Worm (Caenorhabditis elegans): ENCODE data around the gene C05E11.3.

The C05E11.3 gene

DNA sequence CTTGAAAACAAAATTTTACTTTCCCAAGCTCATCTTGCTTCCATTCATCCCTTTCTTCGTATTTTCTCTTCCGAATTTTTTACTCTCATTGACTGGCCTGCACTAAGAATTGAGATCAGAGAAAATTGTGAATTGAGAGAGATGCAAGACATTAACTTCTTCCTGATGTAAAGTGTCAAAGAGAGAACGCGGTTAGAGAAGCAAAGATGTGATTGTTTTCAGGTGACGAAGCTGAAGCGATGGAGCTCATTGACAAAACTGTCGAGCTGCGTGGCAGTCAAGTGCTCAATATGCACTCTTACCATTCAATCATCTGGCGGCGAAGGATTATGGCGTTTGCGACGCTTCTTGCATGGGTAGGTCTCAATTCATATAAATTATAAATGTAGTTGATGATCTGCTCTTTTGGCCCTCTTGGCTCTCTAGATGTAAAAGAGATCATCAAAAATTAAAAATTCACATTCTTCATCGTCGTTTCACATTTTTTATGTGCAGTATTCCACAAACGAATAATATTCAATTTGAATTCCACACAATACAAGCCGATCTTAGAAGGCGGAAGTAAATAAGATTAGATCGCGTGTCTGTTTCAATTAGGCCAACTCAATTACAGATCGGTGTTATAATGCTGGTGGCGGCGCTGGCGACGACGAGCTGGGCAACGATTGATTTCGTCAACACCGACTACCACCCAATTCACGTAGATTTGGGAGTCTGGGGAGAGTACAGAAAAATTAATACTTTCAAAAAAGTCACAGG lies 51.0 kb downstream of the C05E11.3 start (continued):
- TF ChIP-seq snu-23 (GFP tag; optimal IDR thresholded peaks at IDR 0.05) (peak; percentile 2), lin-14 (GFP tag; optimal IDR thresholded peaks at IDR 0.05) (peak; percentile 32), nhr-76 (tag; optimal IDR thresholded peaks at IDR 0.05) (no peak), xbp-1 (tag; optimal IDR thresholded peaks at IDR 0.05) (no peak), ceh-8 (GFP tag; optimal IDR thresholded peaks at IDR 0.05) (no peak), unc-30 (tag; optimal IDR thresholded peaks at IDR 0.05) (no peak), swsn-7 (tag; optimal IDR thresholded peaks at IDR 0.05) (no peak), aly-2 (tag; optimal IDR thresholded peaks at IDR 0.05) (no peak), pag-3 (tag; optimal IDR thresholded peaks at IDR 0.05; ENCODE audit: borderline replicate concordance, insufficient read depth) (no peak), lin-15B (tag; optimal IDR thresholded peaks at IDR 0.05) (no peak), rnt-1 (tag; optimal IDR thresholded peaks at IDR 0.05) (peak; percentile 55), grh-1 (GFP tag; IDR thresholded peaks at IDR 0.05) (no peak), ets-5 (GFP tag; IDR thresholded peaks at IDR 0.05) (no peak), lin-13 (GFP tag; optimal IDR thresholded peaks at IDR 0.05) (no peak), egl-13 (tag; optimal IDR thresholded peaks at IDR 0.05) (peak; percentile 20), hlh-4 (tag; optimal IDR thresholded peaks at IDR 0.05) (no peak), ces-1 (GFP tag; optimal IDR thresholded peaks at IDR 0.05) (no peak), nhr-28 (tag; optimal IDR thresholded peaks at IDR 0.05) (no peak), ztf-11 (tag; optimal IDR thresholded peaks at IDR 0.05) (peak in 1 of 2 experiments; percentile 25), C16A3.4 (tag; optimal IDR thresholded peaks at IDR 0.05) (no peak), egl-27 (tag; optimal IDR thresholded peaks at IDR 0.05) (no peak), nhr-11 (tag; optimal IDR thresholded peaks at IDR 0.05) (no peak), C34B4.2 (tag; optimal IDR thresholded peaks at IDR 0.05) (no peak), isw-1 (GFP tag; IDR thresholded peaks at IDR 0.05) (no peak), mep-1 (tag; optimal IDR thresholded peaks at IDR 0.05) (peak; percentile 7), nhr-85 (tag) (no peak), fos-1 (tag; optimal IDR thresholded peaks at IDR 0.05) (no peak), lin-39 (tag; optimal IDR thresholded peaks at IDR 0.05) (no peak), tbx-2 (tag; optimal IDR thresholded peaks at IDR 0.05) (no peak), unc-86 (tag; optimal IDR thresholded peaks at IDR 0.05) (peak; percentile 37), nhr-47 (tag; optimal IDR thresholded peaks at IDR 0.05) (peak; percentile 10)

Data from whole organism, L1 larva.